Fruit fly (Drosophila melanogaster) whole organism, embryonic: ENCODE results near the gene CG15221.

Source experiments
- B-H2 ChIP-seq: fragments of 200-800 bp; sonication (Bioruptor generic); optimal IDR thresholded peaks from 2 replicates; lab custom pipeline; 2018; ENCODE audit warnings: missing biosample characterization, mild to moderate bottlenecking, missing genetic modification characterization
- Bgb ChIP-seq: fragments of 200-800 bp; sonication (Bioruptor generic); IDR thresholded peaks from 2 replicates; pipeline ENCODE4 v1.3.6; 2022; ENCODE audit warnings: missing biosample characterization, missing genetic modification characterization; ENCODE audit not compliant: partially characterized antibody
- Bteb2 ChIP-seq: fragments of 200-800 bp; sonication (Bioruptor generic); optimal IDR thresholded peaks from 2 replicates; lab custom pipeline; 2016; ENCODE audit warnings: missing biosample characterization, missing genetic modification characterization
- CG11695 ChIP-seq: fragments of 200-800 bp; sonication (Bioruptor generic); IDR thresholded peaks from 3 replicates; pipeline ENCODE4 v1.3.6; 2022; ENCODE audit warnings: missing biosample characterization, missing genetic modification characterization
- CG12942 ChIP-seq: fragments of 200-800 bp; sonication (Bioruptor generic); optimal IDR thresholded peaks from 3 replicates; lab custom pipeline; 2016; ENCODE audit warnings: missing biosample characterization, missing genetic modification characterization
- CG14441 ChIP-seq: fragments of 200-800 bp; sonication (Bioruptor generic); IDR thresholded peaks from 2 replicates; pipeline ENCODE4 v1.3.6; 2022; ENCODE audit warnings: missing biosample characterization, missing genetic modification characterization
- CG15479 ChIP-seq: fragments of 200-800 bp; sonication (Bioruptor generic); optimal IDR thresholded peaks from 3 replicates; lab custom pipeline; 2019; ENCODE audit warnings: missing biosample characterization, mild to moderate bottlenecking, missing genetic modification characterization, moderate library complexity
- CG2678 ChIP-seq: fragments of 200-800 bp; sonication (Bioruptor generic); optimal IDR thresholded peaks from 3 replicates; lab custom pipeline; 2019; ENCODE audit warnings: missing biosample characterization, mild to moderate bottlenecking, missing genetic modification characterization, moderate library complexity
- CG30431 ChIP-seq: fragments of 200-800 bp; sonication (Bioruptor generic); optimal IDR thresholded peaks from 2 replicates; lab custom pipeline; 2017; ENCODE audit warnings: missing biosample characterization, missing genetic modification characterization
- CG42726 ChIP-seq: fragments of 200-800 bp; sonication (Bioruptor generic); IDR thresholded peaks from 2 replicates; pipeline ENCODE4 v1.3.6; 2022; ENCODE audit warnings: missing biosample characterization, missing genetic modification characterization; ENCODE audit not compliant: partially characterized antibody
- CG4707 ChIP-seq: fragments of 200-800 bp; sonication (Bioruptor generic); optimal IDR thresholded peaks from 2 replicates; lab custom pipeline; 2018; ENCODE audit warnings: missing biosample characterization, mild to moderate bottlenecking, missing genetic modification characterization, moderate library complexity
- CG6254 ChIP-seq: fragments of 200-800 bp; sonication (Bioruptor generic); optimal IDR thresholded peaks from 3 replicates; lab custom pipeline; 2017; ENCODE audit warnings: mild to moderate bottlenecking, missing biosample characterization, missing genetic modification reagents, missing genetic modification characterization
- CG7556 ChIP-seq: fragments of 200-800 bp; sonication (Bioruptor generic); optimal IDR thresholded peaks from 2 replicates; lab custom pipeline; 2017; ENCODE audit warnings: missing biosample characterization, mild to moderate bottlenecking, missing genetic modification characterization
- CG9797 ChIP-seq: fragments of 200-800 bp; sonication (Bioruptor generic); optimal IDR thresholded peaks from 3 replicates; lab custom pipeline; 2018; ENCODE audit warnings: missing biosample characterization, mild to moderate bottlenecking, missing genetic modification characterization
- CkIIα-i1 ChIP-seq: fragments of 200-800 bp; sonication (Bioruptor generic); IDR thresholded peaks from 2 replicates; pipeline ENCODE4 v1.3.6; 2022; ENCODE audit warnings: missing biosample characterization, missing genetic modification characterization
- Dp ChIP-seq: fragments of 200-800 bp; sonication (Bioruptor generic); optimal IDR thresholded peaks from 2 replicates; lab custom pipeline; 2018; ENCODE audit warnings: missing biosample characterization, mild to moderate bottlenecking, missing genetic modification characterization, moderate library complexity
- Eip74EF ChIP-seq, 2 experiments: fragments of 200-800 bp in 1 of 2; fragments of >200 bp in 1 of 2; sonication (Bioruptor generic) in 1 of 2; optimal IDR thresholded peaks; 2 replicates each; lab custom pipeline; 2017 to 2019; ENCODE audit warnings: missing biosample characterization in 2 of 2, missing genetic modification characterization in 2 of 2, mild to moderate bottlenecking in 1 of 2, moderate library complexity in 1 of 2
- HmgZ ChIP-seq: fragments of 200-800 bp; sonication (Bioruptor generic); optimal IDR thresholded peaks from 2 replicates; lab custom pipeline; 2018; ENCODE audit warnings: missing biosample characterization, mild to moderate bottlenecking, missing genetic modification characterization
- Hr39 ChIP-seq: fragments of >200 bp; optimal IDR thresholded peaks from 2 replicates; lab custom pipeline; 2017
- Mes4 ChIP-seq: fragments of 200-800 bp; sonication (Bioruptor generic); optimal IDR thresholded peaks from 2 replicates; lab custom pipeline; 2016; ENCODE audit warnings: missing biosample characterization, missing genetic modification characterization
- Myb ChIP-seq: fragments of 200-800 bp; sonication (Bioruptor generic); optimal IDR thresholded peaks from 2 replicates; lab custom pipeline; 2016; ENCODE audit warnings: missing biosample characterization, missing genetic modification characterization
- Rx ChIP-seq: fragments of 200-800 bp; sonication (Bioruptor generic); IDR thresholded peaks from 2 replicates; pipeline ENCODE4 v1.3.6; 2022; ENCODE audit warnings: missing biosample characterization, missing genetic modification characterization
- al ChIP-seq: fragments of 200-800 bp; sonication (Bioruptor generic); IDR thresholded peaks from 2 replicates; pipeline ENCODE4 v1.3.6; 2022; ENCODE audit warnings: missing biosample characterization, missing genetic modification characterization
- bbx ChIP-seq: fragments of 200-800 bp; sonication (Bioruptor generic); IDR thresholded peaks from 2 replicates; pipeline ENCODE4 v1.3.6; 2022; ENCODE audit warnings: missing biosample characterization, missing genetic modification characterization; ENCODE audit not compliant: partially characterized antibody
- cg ChIP-seq: fragments of 200-800 bp; sonication (Bioruptor generic); optimal IDR thresholded peaks from 3 replicates; lab custom pipeline; 2019; ENCODE audit warnings: missing biosample characterization, mild to moderate bottlenecking, missing genetic modification characterization, moderate library complexity
- danr ChIP-seq: fragments of 200-800 bp; sonication (Bioruptor generic); IDR thresholded peaks from 2 replicates; pipeline ENCODE4 v1.3.6; 2022; ENCODE audit warnings: missing biosample characterization, missing genetic modification characterization
- dmrt11E ChIP-seq: fragments of 200-800 bp; sonication (Bioruptor generic); optimal IDR thresholded peaks from 3 replicates; lab custom pipeline; 2018; ENCODE audit warnings: missing biosample characterization, mild to moderate bottlenecking, missing genetic modification characterization, moderate library complexity
- hbn ChIP-seq: fragments of 200-800 bp; sonication (Bioruptor generic); IDR thresholded peaks from 2 replicates; pipeline ENCODE4 v1.3.6; 2022; ENCODE audit warnings: missing biosample characterization, missing genetic modification characterization; ENCODE audit not compliant: partially characterized antibody
- lab ChIP-seq: fragments of 200-800 bp; sonication (Bioruptor generic); optimal IDR thresholded peaks from 3 replicates; lab custom pipeline; 2017; ENCODE audit warnings: missing biosample characterization, missing genetic modification characterization, mild to moderate bottlenecking, moderate library complexity, missing genetic modification reagents
- nom ChIP-seq: fragments of 200-800 bp; sonication (Bioruptor generic); optimal IDR thresholded peaks from 2 replicates; lab custom pipeline; 2017; ENCODE audit warnings: missing biosample characterization, missing genetic modification characterization, mild to moderate bottlenecking, moderate library complexity, missing genetic modification reagents
- pita ChIP-seq: fragments of 200-800 bp; sonication (Bioruptor generic); optimal IDR thresholded peaks from 2 replicates; lab custom pipeline; 2017; ENCODE audit warnings: missing biosample characterization, mild to moderate bottlenecking, missing genetic modification characterization
- ro ChIP-seq: fragments of 200-800 bp; sonication (Bioruptor generic); IDR thresholded peaks from 2 replicates; pipeline ENCODE4 v1.3.6; 2022; ENCODE audit warnings: missing biosample characterization, missing genetic modification characterization
- salm ChIP-seq: fragments of 200-800 bp; sonication (Bioruptor generic); optimal IDR thresholded peaks from 2 replicates; lab custom pipeline; 2018; ENCODE audit warnings: missing biosample characterization, mild to moderate bottlenecking, missing genetic modification characterization
- sd ChIP-seq: fragments of 200-800 bp; sonication (Bioruptor generic); optimal IDR thresholded peaks from 3 replicates; lab custom pipeline; 2018; ENCODE audit warnings: missing biosample characterization, mild to moderate bottlenecking, missing genetic modification characterization, moderate library complexity
- sim ChIP-seq: fragments of 200-800 bp; sonication (Bioruptor generic); IDR thresholded peaks from 2 replicates; pipeline ENCODE4 v1.3.6; 2022; ENCODE audit warnings: missing biosample characterization, missing genetic modification characterization
- slbo ChIP-seq: fragments of 200-800 bp; sonication (Bioruptor generic); IDR thresholded peaks from 2 replicates; pipeline ENCODE4 v1.3.6; 2022; ENCODE audit warnings: missing biosample characterization, missing genetic modification characterization
- so ChIP-seq: fragments of 200-800 bp; sonication (Bioruptor generic); IDR thresholded peaks from 3 replicates; pipeline ENCODE4 v1.3.6; 2022; ENCODE audit warnings: missing biosample characterization, missing genetic modification characterization
- sob ChIP-seq: fragments of 200-800 bp; sonication (Bioruptor generic); IDR thresholded peaks from 2 replicates; pipeline ENCODE4 v1.3.6; 2022; ENCODE audit warnings: missing biosample characterization, missing genetic modification characterization
- tap ChIP-seq: fragments of 200-800 bp; optimal IDR thresholded peaks from 3 replicates; lab custom pipeline; 2019; ENCODE audit warnings: missing biosample characterization, mild to moderate bottlenecking, missing genetic modification characterization, moderate library complexity
- twi ChIP-seq: fragments of 200-800 bp; optimal IDR thresholded peaks from 2 replicates; lab custom pipeline; 2019; ENCODE audit warnings: missing biosample characterization, mild to moderate bottlenecking, missing genetic modification characterization, moderate library complexity
- unc-4 ChIP-seq: fragments of 200-800 bp; sonication (Bioruptor generic); IDR thresholded peaks from 2 replicates; pipeline ENCODE4 v1.3.6; 2022; ENCODE audit warnings: missing biosample characterization, missing genetic modification characterization; ENCODE audit not compliant: partially characterized antibody
- zen ChIP-seq: fragments of 200-800 bp; sonication (Bioruptor generic); optimal IDR thresholded peaks from 3 replicates; lab custom pipeline; 2018; ENCODE audit warnings: missing biosample characterization, mild to moderate bottlenecking, missing genetic modification characterization, moderate library complexity

Gene CG15221

DNA sequence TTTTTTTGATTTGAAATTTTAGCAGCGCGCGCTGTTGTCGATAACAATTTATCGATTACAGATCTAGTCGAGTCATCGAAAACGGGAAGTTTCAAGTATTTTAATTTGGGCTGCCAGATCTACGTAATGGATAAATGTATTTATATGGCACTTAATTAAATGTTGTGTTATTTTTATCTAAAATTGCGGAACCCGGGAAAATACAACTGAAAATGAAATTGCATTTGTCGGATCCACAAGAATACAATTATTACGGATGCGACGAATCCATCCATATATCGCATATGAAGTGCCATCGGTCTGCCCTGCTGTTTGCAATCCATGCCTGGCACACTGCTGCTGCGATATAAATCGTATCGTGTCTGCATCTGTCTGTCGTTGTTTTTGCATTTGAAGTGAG, 3.9 kb upstream of the CG15221 start, which contains the start of gene Tango10 (continued):
- no peak for TF ChIP-seq danr
- peak; percentile 75 for TF ChIP-seq hbn (GFP tag; lab: Robert Waterston, UW)
- TF ChIP-seq sob (GFP tag; lab: Robert Waterston, UW), result peak; percentile 61
- no peak for TF ChIP-seq CG30431 (GFP tag; lab: Kevin White, UChicago)
- TF ChIP-seq CG6254 (GFP tag; lab: Kevin White, UChicago), result no peak
- TF ChIP-seq Mes4 (GFP tag; lab: Kevin White, UChicago), result peak; percentile 9
- no peak for TF ChIP-seq B-H2
- no peak for TF ChIP-seq sd
- TF ChIP-seq Myb (GFP tag; lab: Kevin White, UChicago), result peak; percentile 61
- peak; percentile 84 for TF ChIP-seq Bgb (GFP tag; lab: Robert Waterston, UW)
- peak; percentile 61 for TF ChIP-seq HmgZ (tag; lab: Kevin White, UChicago)
- TF ChIP-seq tap, result no peak
- TF ChIP-seq CkIIα-i1 (GFP tag; lab: Robert Waterston, UW), result no peak
- TF ChIP-seq CG4707 (GFP tag; lab: Kevin White, UChicago), result no peak
- TF ChIP-seq slbo, result peak; percentile 73
- no peak for TF ChIP-seq CG11695 (GFP tag; lab: Robert Waterston, UW)
- no peak for TF ChIP-seq CG15479 (GFP tag; lab: Kevin White, UChicago)
- peak; percentile 57 for TF ChIP-seq zen (tag; lab: Kevin White, UChicago)
- peak; percentile 24; the same call in 1 of the 2 replicates for TF ChIP-seq al (GFP tag; lab: Robert Waterston, UW)
- peak; percentile 5 for TF ChIP-seq cg (GFP tag; lab: Kevin White, UChicago)
- TF ChIP-seq CG2678 (tag; lab: Kevin White, UChicago), result no peak
- peak; percentile 87 for TF ChIP-seq Dp (GFP tag; lab: Kevin White, UChicago)
- no peak for TF ChIP-seq sim (GFP tag; lab: Robert Waterston, UW)
- TF ChIP-seq ro (GFP tag; lab: Robert Waterston, UW), result no peak
- TF ChIP-seq CG12942 (GFP tag; lab: Kevin White, UChicago), result no peak
- no peak for TF ChIP-seq nom
- TF ChIP-seq Bteb2 (GFP tag; lab: Kevin White, UChicago), result peak; percentile 6
- peak; percentile 23 for TF ChIP-seq CG7556 (GFP tag; lab: Kevin White, UChicago)
- TF ChIP-seq Eip74EF (GFP tag; optimal IDR thresholded peaks at IDR 0.05; lab: Kevin White, UChicago), result no peak
- TF ChIP-seq CG9797 (GFP tag; lab: Kevin White, UChicago), result peak; percentile 38
- TF ChIP-seq salm (tag; lab: Kevin White, UChicago), result no peak
- no peak for TF ChIP-seq Rx (GFP tag; lab: Robert Waterston, UW)
- peak; percentile 75 for TF ChIP-seq CG42726 (GFP tag; lab: Robert Waterston, UW)
- no peak for TF ChIP-seq Hr39 (lab: Kevin White, UChicago)
- TF ChIP-seq pita, result no peak
- TF ChIP-seq twi (tag; lab: Kevin White, UChicago), result no peak
- TF ChIP-seq so (GFP tag; lab: Robert Waterston, UW), result no peak
- peak; percentile 84 for TF ChIP-seq unc-4 (GFP tag; lab: Robert Waterston, UW)
- TF ChIP-seq dmrt11E, result peak; percentile 60
- peak; percentile 34; the same call in 1 of the 2 replicates for TF ChIP-seq CG14441 (GFP tag; lab: Robert Waterston, UW)
- TF ChIP-seq bbx (GFP tag; lab: Robert Waterston, UW), result no peak; the same call in 1 of the 2 replicates
- no peak for TF ChIP-seq lab
